Worm (Caenorhabditis elegans): ENCODE measurements around the gene gly-9.

Gene gly-9

DNA sequence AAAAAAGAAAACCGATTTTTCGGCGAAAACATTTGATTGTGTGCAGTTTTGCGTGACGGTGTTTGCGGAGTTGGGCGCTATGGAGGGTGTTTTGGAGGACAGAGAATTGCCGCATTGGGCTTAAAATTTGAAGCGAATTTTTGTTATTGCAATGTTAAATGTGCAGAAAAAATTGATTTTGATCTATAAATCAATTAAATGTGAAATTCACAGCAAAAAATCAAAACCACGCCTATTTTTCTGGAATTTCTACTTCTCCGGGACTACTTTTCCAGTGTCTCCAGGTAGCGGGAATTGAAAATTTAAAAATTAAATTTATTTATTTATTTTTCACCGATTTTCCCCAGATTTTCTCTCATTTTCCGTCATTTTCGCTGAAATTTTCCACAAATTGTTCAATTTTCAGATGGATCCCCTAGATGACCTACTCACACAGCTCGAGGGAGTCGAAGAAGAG, 26.8 kb upstream of the gly-9 start, which contains the start of gene mcm-10 (continued):
- peak; percentile 71 for TF ChIP-seq nhr-19 (GFP tag; conservative IDR thresholded peaks at IDR 0.05)

DNA sequence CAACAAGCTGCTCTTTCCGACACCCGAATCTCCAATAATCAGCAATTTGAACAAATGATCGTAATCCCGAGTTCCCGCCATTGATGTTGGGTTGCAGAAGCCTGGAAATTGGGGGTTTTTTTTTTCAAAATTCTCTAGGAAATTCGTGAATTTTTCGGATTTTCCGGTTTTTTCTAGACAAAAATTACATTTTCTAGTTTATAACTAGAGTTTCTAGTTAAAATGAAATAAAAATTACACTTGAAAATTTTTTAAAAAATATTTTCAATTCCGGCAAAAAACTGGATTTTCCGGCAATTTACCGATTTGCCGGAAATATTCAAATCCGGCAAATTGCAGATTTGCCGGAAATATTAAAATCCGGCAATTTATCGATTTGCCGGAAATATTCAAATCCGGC, 21.1 kb upstream of the gly-9 start, which contains the start of gene rab-35:
TSS of gene rab-35 (minus strand) at position 101 of the 400 bp plus-strand sequence.
- TF ChIP-seq isw-1 (GFP tag; IDR thresholded peaks at IDR 0.05), result no peak
- TF ChIP-seq nhr-85 (tag), result peak; percentile 9

DNA sequence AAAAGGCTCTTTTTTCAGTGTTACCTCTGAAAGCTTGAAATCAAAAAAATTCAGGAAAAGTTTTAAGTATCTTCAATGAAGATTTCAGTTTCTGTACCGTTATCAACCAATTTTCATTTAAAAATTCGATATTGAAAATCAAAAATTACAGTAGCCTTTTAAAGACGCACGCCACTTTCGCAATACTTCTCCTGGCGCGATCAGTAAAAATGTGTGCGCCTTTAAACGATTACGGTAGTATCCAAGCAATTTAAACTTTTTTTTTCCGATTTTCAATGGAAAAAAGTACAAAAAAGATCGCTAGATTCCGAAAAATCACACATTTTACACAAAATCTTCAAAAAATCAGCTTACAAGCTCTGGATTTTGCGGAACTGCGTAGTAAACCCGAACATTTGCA, 504 bp downstream of the gly-9 start:
- TF ChIP-seq pqm-1 (tag; optimal IDR thresholded peaks at IDR 0.05) (no peak), Y116A8C.19 (tag; optimal IDR thresholded peaks at IDR 0.05; ENCODE audit: borderline replicate concordance) (no peak), grh-1 (GFP tag; IDR thresholded peaks at IDR 0.05) (no peak), isw-1 (GFP tag; IDR thresholded peaks at IDR 0.05) (no peak), nhr-11 (tag; optimal IDR thresholded peaks at IDR 0.05) (no peak), ztf-11 (tag; optimal IDR thresholded peaks at IDR 0.05) (no peak), nhr-19 (GFP tag; conservative IDR thresholded peaks at IDR 0.05) (no peak), nhr-76 (tag; optimal IDR thresholded peaks at IDR 0.05) (no peak), ama-1 (optimal IDR thresholded peaks at IDR 0.05) (no peak), elt-2 (tag; optimal IDR thresholded peaks at IDR 0.05) (no peak), C16A3.4 (tag; optimal IDR thresholded peaks at IDR 0.05) (no peak), nhr-71 (tag; optimal IDR thresholded peaks at IDR 0.05) (no peak), zag-1 (tag; optimal IDR thresholded peaks at IDR 0.05) (no peak), lin-13 (GFP tag; optimal IDR thresholded peaks at IDR 0.05) (no peak), zip-4 (GFP tag; optimal IDR thresholded peaks at IDR 0.05) (no peak), nhr-28 (tag; optimal IDR thresholded peaks at IDR 0.05) (no peak), egl-13 (tag; optimal IDR thresholded peaks at IDR 0.05) (no peak)

DNA sequence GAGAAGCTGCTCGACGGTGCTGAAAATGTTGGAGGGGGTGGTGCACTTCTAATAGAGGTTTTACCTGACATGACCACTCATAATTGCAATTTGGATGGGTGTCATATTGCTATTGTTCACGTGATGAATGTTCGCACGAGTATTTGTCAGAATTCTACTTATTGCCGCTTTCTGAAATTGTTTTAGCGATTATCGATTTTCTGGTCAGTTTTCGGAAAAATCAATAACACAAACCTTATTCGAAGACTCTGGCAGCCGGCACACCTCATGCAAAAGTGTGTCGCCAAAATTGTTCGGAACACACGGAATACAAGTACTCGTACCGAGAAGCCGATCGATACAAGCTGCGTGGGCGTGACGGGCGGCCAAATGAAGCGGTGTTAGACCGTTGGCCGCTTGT, 2.1 kb downstream of the gly-9 start:
- no peak for TF ChIP-seq ztf-4 (tag; optimal IDR thresholded peaks at IDR 0.05)
- TF ChIP-seq alr-1 (tag; optimal IDR thresholded peaks at IDR 0.05; ENCODE audit: borderline replicate concordance), result peak; percentile 39

DNA sequence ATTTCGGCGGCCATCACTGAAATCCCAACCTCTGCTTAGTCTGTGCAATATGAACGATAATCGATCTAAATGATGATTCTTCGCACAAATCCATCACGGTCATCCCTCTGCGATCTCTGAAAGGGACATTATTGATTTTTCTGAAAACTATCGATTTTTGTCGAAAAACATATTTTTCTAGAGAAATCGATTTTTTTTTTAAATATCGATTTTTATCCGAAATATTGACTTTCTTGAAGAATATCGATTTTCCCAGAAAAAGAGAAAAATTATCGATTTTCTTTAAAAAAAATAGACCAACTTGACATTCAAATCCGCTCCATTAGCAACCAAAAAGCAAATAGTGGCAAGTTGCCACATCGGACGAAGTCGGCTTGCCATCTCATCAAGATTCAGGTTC, 3.0 kb downstream of the gly-9 start:
- TF ChIP-seq unc-62 (GFP tag; optimal IDR thresholded peaks at IDR 0.05) (no peak), efl-1 (optimal IDR thresholded peaks at IDR 0.05) (no peak), efl-1 (GFP tag; optimal IDR thresholded peaks at IDR 0.05 in 1 of 2) (peak in 1 of 2 experiments; percentile 89), ceh-90 (tag; optimal IDR thresholded peaks at IDR 0.05) (no peak)

DNA sequence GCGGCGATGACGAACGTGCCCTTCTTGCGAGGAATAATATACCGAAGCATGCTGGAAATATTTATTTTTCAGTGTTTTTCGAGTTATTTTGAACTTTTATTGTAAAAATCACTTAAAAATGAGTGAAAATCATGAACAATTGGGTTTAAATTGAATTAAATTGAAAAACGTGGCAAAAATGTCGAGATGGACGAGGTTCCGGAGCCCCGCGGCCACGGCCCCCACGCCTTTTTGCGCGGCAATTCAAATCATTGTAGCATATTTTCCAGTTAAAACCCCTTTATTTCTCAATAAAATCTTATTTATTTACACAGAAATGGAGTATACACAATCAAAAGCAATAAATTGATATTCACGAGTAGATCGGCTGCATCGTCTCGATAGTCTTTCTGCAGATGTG, 4.3 kb downstream of the gly-9 start:
- TF ChIP-seq mab-9 (GFP tag; IDR thresholded peaks at IDR 0.05) (peak; percentile 19; the same call in 1 of the 2 replicates), egl-27 (tag; optimal IDR thresholded peaks at IDR 0.05) (no peak), unc-98 (GFP tag; IDR thresholded peaks at IDR 0.05) (peak; percentile 65), isw-1 (GFP tag; IDR thresholded peaks at IDR 0.05) (peak; percentile 41), fkh-8 (tag; optimal IDR thresholded peaks at IDR 0.05) (peak; percentile 13), ceh-82 (tag; optimal IDR thresholded peaks at IDR 0.05) (peak in 1 of 3 experiments; percentile 53), lin-35 (GFP tag; optimal IDR thresholded peaks at IDR 0.05) (peak; percentile 89 to 92), nhr-90 (tag; optimal IDR thresholded peaks at IDR 0.05; ENCODE audit: poor library complexity) (peak; percentile 60), nhr-85 (tag) (peak; percentile 86), elt-2 (tag; optimal IDR thresholded peaks at IDR 0.05) (no peak), lsy-2 (tag; optimal IDR thresholded peaks at IDR 0.05) (peak; percentile 50 to 54), tbx-2 (tag; optimal IDR thresholded peaks at IDR 0.05) (peak; percentile 70), egl-13 (tag; optimal IDR thresholded peaks at IDR 0.05) (peak; percentile 48), lin-13 (GFP tag; optimal IDR thresholded peaks at IDR 0.05) (no peak), irx-1 (tag; optimal IDR thresholded peaks at IDR 0.05) (peak; percentile 68), ama-1 (optimal IDR thresholded peaks at IDR 0.05) (no peak), snu-23 (GFP tag; optimal IDR thresholded peaks at IDR 0.05) (peak; percentile 26), pax-3 (tag; optimal IDR thresholded peaks at IDR 0.05) (peak; percentile 53), pqm-1 (tag; optimal IDR thresholded peaks at IDR 0.05) (no peak), dsc-1 (tag; optimal IDR thresholded peaks at IDR 0.05) (peak; percentile 57), jun-1 (tag; optimal IDR thresholded peaks at IDR 0.05) (no peak), efl-1 (optimal IDR thresholded peaks at IDR 0.05) (peak; percentile 62 to 90), efl-1 (GFP tag; optimal IDR thresholded peaks at IDR 0.05 in 1 of 2) (peak; percentile 91 to 98), aly-2 (tag; optimal IDR thresholded peaks at IDR 0.05) (no peak), nhr-76 (tag; optimal IDR thresholded peaks at IDR 0.05) (no peak), xbp-1 (tag; optimal IDR thresholded peaks at IDR 0.05) (peak; percentile 41), ztf-4 (tag; optimal IDR thresholded peaks at IDR 0.05) (no peak), swsn-7 (tag; optimal IDR thresholded peaks at IDR 0.05) (no peak), nhr-19 (GFP tag; conservative IDR thresholded peaks at IDR 0.05) (peak; percentile 25), dpl-1 (GFP tag; optimal IDR thresholded peaks at IDR 0.05) (peak; percentile 81 to 90 (median 85))

Data from whole organism, L1 larva.